Fruit fly (Drosophila melanogaster) whole organism, embryonic: Measurements from ENCODE around the gene CRAT.
A peak's percentile ranks its signal among the peaks of the same experiment; 100 is the strongest.

Experiments
- CG1024 ChIP-seq: fragments of 200-800 bp; sonication (Bioruptor generic); IDR thresholded peaks from 2 replicates; pipeline ENCODE4 v1.3.6; 2022; ENCODE audit warnings: missing biosample characterization, missing genetic modification characterization
- CG10366 ChIP-seq: fragments of 200-800 bp; sonication (Bioruptor generic); IDR thresholded peaks from 2 replicates; pipeline ENCODE4 v1.3.6; 2022; ENCODE audit warnings: missing biosample characterization, missing genetic modification characterization
- CG12104 ChIP-seq: fragments of 200-800 bp; sonication (Bioruptor generic); optimal IDR thresholded peaks from 3 replicates; lab custom pipeline; 2016; ENCODE audit warnings: missing biosample characterization, missing genetic modification characterization
- CG13123 ChIP-seq: fragments of 200-800 bp; sonication (Bioruptor generic); optimal IDR thresholded peaks from 2 replicates; lab custom pipeline; 2016; ENCODE audit warnings: missing biosample characterization, missing genetic modification characterization
- CG14050 ChIP-seq: fragments of 200-800 bp; sonication (Bioruptor generic); IDR thresholded peaks from 3 replicates; pipeline ENCODE4 v1.3.6; 2022; ENCODE audit warnings: missing biosample characterization, missing genetic modification characterization
- CG14860 ChIP-seq: fragments of 200-800 bp; sonication (Bioruptor generic); IDR thresholded peaks from 3 replicates; pipeline ENCODE4 v1.3.6; 2022; ENCODE audit warnings: missing biosample characterization, missing genetic modification characterization; ENCODE audit not compliant: partially characterized antibody
- CG15073 ChIP-seq: fragments of 200-800 bp; sonication (Bioruptor generic); optimal IDR thresholded peaks from 2 replicates; lab custom pipeline; 2016; ENCODE audit warnings: missing biosample characterization, missing genetic modification characterization
- CG1529 ChIP-seq: fragments of 200-800 bp; sonication (Bioruptor generic); optimal IDR thresholded peaks from 3 replicates; lab custom pipeline; 2018; ENCODE audit warnings: missing biosample characterization, missing genetic modification characterization
- CG17359 ChIP-seq: fragments of 200-800 bp; sonication (Bioruptor generic); optimal IDR thresholded peaks from 3 replicates; lab custom pipeline; 2018; ENCODE audit warnings: missing biosample characterization, mild to moderate bottlenecking, missing genetic modification characterization, moderate library complexity
- CG2120 ChIP-seq: fragments of 200-800 bp; sonication (Bioruptor generic); optimal IDR thresholded peaks from 3 replicates; lab custom pipeline; 2016; ENCODE audit warnings: missing biosample characterization, missing genetic modification characterization
- CG2889 ChIP-seq: fragments of 200-800 bp; sonication (Bioruptor generic); IDR thresholded peaks from 3 replicates; pipeline ENCODE4 v1.3.6; 2022; ENCODE audit warnings: missing biosample characterization, missing genetic modification characterization
- CG34376 ChIP-seq: fragments of 200-800 bp; sonication (Bioruptor generic); optimal IDR thresholded peaks from 2 replicates; lab custom pipeline; 2018; ENCODE audit warnings: missing biosample characterization, mild to moderate bottlenecking, missing genetic modification characterization
- CG6254 ChIP-seq: fragments of 200-800 bp; sonication (Bioruptor generic); optimal IDR thresholded peaks from 3 replicates; lab custom pipeline; 2017; ENCODE audit warnings: mild to moderate bottlenecking, missing biosample characterization, missing genetic modification reagents, missing genetic modification characterization
- CG7357 ChIP-seq: fragments of 200-800 bp; sonication (Bioruptor generic); IDR thresholded peaks from 3 replicates; pipeline ENCODE4 v1.3.6; 2022; ENCODE audit warnings: missing biosample characterization, missing genetic modification characterization
- CG9437 ChIP-seq: fragments of 200-800 bp; sonication (Bioruptor generic); optimal IDR thresholded peaks from 2 replicates; lab custom pipeline; 2018; ENCODE audit warnings: missing biosample characterization, mild to moderate bottlenecking, missing genetic modification characterization
- CG9727 ChIP-seq: fragments of 200-800 bp; sonication (Bioruptor generic); optimal IDR thresholded peaks from 3 replicates; lab custom pipeline; 2017; ENCODE audit warnings: missing biosample characterization, mild to moderate bottlenecking, missing genetic modification characterization
- CTCF ChIP-seq: fragments of 200-800 bp; sonication (Bioruptor generic); optimal IDR thresholded peaks from 2 replicates; lab custom pipeline; 2017; ENCODE audit warnings: missing biosample characterization, mild to moderate bottlenecking, missing genetic modification characterization, moderate library complexity
- CkIIα-i1 ChIP-seq: fragments of 200-800 bp; sonication (Bioruptor generic); IDR thresholded peaks from 2 replicates; pipeline ENCODE4 v1.3.6; 2022; ENCODE audit warnings: missing biosample characterization, missing genetic modification characterization
- CoRest ChIP-seq: fragments of 200-800 bp; sonication (Bioruptor generic); optimal IDR thresholded peaks from 3 replicates; lab custom pipeline; 2018; ENCODE audit warnings: missing biosample characterization, mild to moderate bottlenecking, missing genetic modification characterization, moderate library complexity
- D ChIP-seq, 2 experiments: fragments of 200-800 bp in 1 of 2; fragments of >200 bp in 1 of 2; sonication (Bioruptor generic) in 1 of 2; optimal IDR thresholded peaks; 2 replicates in 1 of 2; 3 replicates in 1 of 2; lab custom pipeline; 2017; ENCODE audit warnings: mild to moderate bottlenecking in 1 of 2, missing biosample characterization in 1 of 2, missing genetic modification characterization in 1 of 2, missing genetic modification reagents in 1 of 2
- Deaf1 ChIP-seq: fragments of 200-800 bp; optimal IDR thresholded peaks from 3 replicates; lab custom pipeline; 2019; ENCODE audit warnings: missing biosample characterization, mild to moderate bottlenecking, missing genetic modification characterization, moderate library complexity
- Dip2 ChIP-seq: fragments of 200-800 bp; sonication (Bioruptor generic); IDR thresholded peaks from 2 replicates; pipeline ENCODE4 v1.3.6; 2022; ENCODE audit warnings: missing biosample characterization, missing genetic modification characterization
- Eip74EF ChIP-seq, 2 experiments: fragments of 200-800 bp in 1 of 2; fragments of >200 bp in 1 of 2; sonication (Bioruptor generic) in 1 of 2; optimal IDR thresholded peaks; 2 replicates each; lab custom pipeline; 2017 to 2019; ENCODE audit warnings: missing biosample characterization in 2 of 2, missing genetic modification characterization in 2 of 2, mild to moderate bottlenecking in 1 of 2, moderate library complexity in 1 of 2
- Ets97D ChIP-seq: fragments of 200-800 bp; sonication (Bioruptor generic); optimal IDR thresholded peaks from 3 replicates; lab custom pipeline; 2016; ENCODE audit warnings: missing biosample characterization, missing genetic modification characterization
- Hmx ChIP-seq: fragments of 200-800 bp; sonication (Bioruptor generic); optimal IDR thresholded peaks from 2 replicates; lab custom pipeline; 2016; ENCODE audit warnings: missing biosample characterization, missing genetic modification characterization
- Lhr ChIP-seq: fragments of 200-800 bp; sonication (Bioruptor generic); optimal IDR thresholded peaks from 3 replicates; lab custom pipeline; 2017; ENCODE audit warnings: mild to moderate bottlenecking, missing biosample characterization, missing genetic modification reagents, missing genetic modification characterization
- Lim3 ChIP-seq: fragments of 200-800 bp; sonication (Bioruptor generic); IDR thresholded peaks from 2 replicates; pipeline ENCODE4 v1.3.6; 2022; ENCODE audit warnings: missing biosample characterization, missing genetic modification characterization
- Med ChIP-seq: fragments of 200-800 bp; sonication (Bioruptor generic); peaks from one replicate; lab custom pipeline; 2016; ENCODE audit warnings: missing biosample characterization, missing genetic modification characterization, mild to moderate bottlenecking, inconsistent platforms, moderate library complexity
- Myb ChIP-seq: fragments of 200-800 bp; sonication (Bioruptor generic); optimal IDR thresholded peaks from 2 replicates; lab custom pipeline; 2016; ENCODE audit warnings: missing biosample characterization, missing genetic modification characterization
- Nf-YB ChIP-seq: fragments of 200-800 bp; sonication (Bioruptor generic); optimal IDR thresholded peaks from 3 replicates; lab custom pipeline; 2019; ENCODE audit warnings: missing biosample characterization, mild to moderate bottlenecking, missing genetic modification characterization, moderate library complexity
- Sox100B ChIP-seq: fragments of 200-800 bp; sonication (Bioruptor generic); optimal IDR thresholded peaks from 3 replicates; lab custom pipeline; 2018; ENCODE audit warnings: missing biosample characterization, mild to moderate bottlenecking, missing genetic modification characterization
- Taf1 ChIP-seq: fragments of 200-800 bp; sonication (Bioruptor generic); IDR thresholded peaks from 2 replicates; pipeline ENCODE4 v1.3.6; 2022; ENCODE audit warnings: missing biosample characterization, missing genetic modification characterization
- amos ChIP-seq: fragments of 200-800 bp; sonication (Bioruptor generic); IDR thresholded peaks from 2 replicates; pipeline ENCODE4 v1.3.6; 2022; ENCODE audit warnings: missing biosample characterization, missing genetic modification characterization; ENCODE audit not compliant: partially characterized antibody
- ara ChIP-seq: fragments of 200-800 bp; sonication (Bioruptor generic); IDR thresholded peaks from 2 replicates; pipeline ENCODE4 v1.3.6; 2022; ENCODE audit warnings: missing biosample characterization, missing genetic modification characterization
- bab2 ChIP-seq: fragments of 200-800 bp; sonication (Bioruptor generic); optimal IDR thresholded peaks from 2 replicates; lab custom pipeline; 2016; ENCODE audit warnings: missing biosample characterization, missing genetic modification characterization
- chif ChIP-seq, 2 experiments: fragments of 200-800 bp; sonication (Bioruptor generic); optimal IDR thresholded peaks; 3 replicates each; lab custom pipeline; 2016; ENCODE audit warnings: missing biosample characterization in 2 of 2, missing genetic modification characterization in 2 of 2
- chm ChIP-seq: fragments of 200-800 bp; sonication (Bioruptor generic); IDR thresholded peaks from 2 replicates; pipeline ENCODE4 v1.3.6; 2022; ENCODE audit warnings: missing biosample characterization, missing genetic modification characterization
- da ChIP-seq: fragments of 200-800 bp; sonication (Bioruptor generic); optimal IDR thresholded peaks from 2 replicates; lab custom pipeline; 2016; ENCODE audit warnings: missing biosample characterization, missing genetic modification characterization
- dmrt11E ChIP-seq: fragments of 200-800 bp; sonication (Bioruptor generic); optimal IDR thresholded peaks from 3 replicates; lab custom pipeline; 2018; ENCODE audit warnings: missing biosample characterization, mild to moderate bottlenecking, missing genetic modification characterization, moderate library complexity
- gfzf ChIP-seq: fragments of 200-800 bp; sonication (Bioruptor generic); optimal IDR thresholded peaks from 2 replicates; lab custom pipeline; 2016; ENCODE audit warnings: missing biosample characterization, mild to moderate bottlenecking, missing genetic modification characterization, moderate library complexity
- gsb-n ChIP-seq: fragments of 200-800 bp; sonication (Bioruptor generic); optimal IDR thresholded peaks from 3 replicates; lab custom pipeline; 2018; ENCODE audit warnings: missing biosample characterization, mild to moderate bottlenecking, missing genetic modification characterization
- h ChIP-seq: fragments of >200 bp; optimal IDR thresholded peaks from 2 replicates; lab custom pipeline; 2017
- lab ChIP-seq: fragments of 200-800 bp; sonication (Bioruptor generic); optimal IDR thresholded peaks from 3 replicates; lab custom pipeline; 2017; ENCODE audit warnings: missing biosample characterization, missing genetic modification characterization, mild to moderate bottlenecking, moderate library complexity, missing genetic modification reagents
- odd ChIP-seq: fragments of 200-800 bp; sonication (Bioruptor generic); optimal IDR thresholded peaks from 2 replicates; lab custom pipeline; 2017; ENCODE audit warnings: missing biosample characterization, mild to moderate bottlenecking, missing genetic modification characterization
- pita ChIP-seq: fragments of 200-800 bp; sonication (Bioruptor generic); optimal IDR thresholded peaks from 2 replicates; lab custom pipeline; 2017; ENCODE audit warnings: missing biosample characterization, mild to moderate bottlenecking, missing genetic modification characterization
- pnt ChIP-seq: fragments of 200-800 bp; sonication (Bioruptor generic); optimal IDR thresholded peaks from 3 replicates; lab custom pipeline; 2016; ENCODE audit warnings: missing biosample characterization, missing genetic modification characterization
- ro ChIP-seq: fragments of 200-800 bp; sonication (Bioruptor generic); IDR thresholded peaks from 2 replicates; pipeline ENCODE4 v1.3.6; 2022; ENCODE audit warnings: missing biosample characterization, missing genetic modification characterization
- so ChIP-seq: fragments of 200-800 bp; sonication (Bioruptor generic); IDR thresholded peaks from 3 replicates; pipeline ENCODE4 v1.3.6; 2022; ENCODE audit warnings: missing biosample characterization, missing genetic modification characterization
- sr ChIP-seq: fragments of 200-800 bp; sonication (Bioruptor generic); IDR thresholded peaks from 3 replicates; pipeline ENCODE4 v1.3.6; 2022; ENCODE audit warnings: missing biosample characterization, missing genetic modification characterization
- ssp ChIP-seq: fragments of 200-800 bp; sonication (Bioruptor generic); IDR thresholded peaks from 2 replicates; pipeline ENCODE4 v1.3.6; 2022; ENCODE audit warnings: missing biosample characterization, missing genetic modification characterization
- sug ChIP-seq: fragments of 200-800 bp; optimal IDR thresholded peaks from 2 replicates; lab custom pipeline; 2019; ENCODE audit warnings: missing biosample characterization, mild to moderate bottlenecking, missing genetic modification characterization, moderate library complexity

The CRAT gene

DNA sequence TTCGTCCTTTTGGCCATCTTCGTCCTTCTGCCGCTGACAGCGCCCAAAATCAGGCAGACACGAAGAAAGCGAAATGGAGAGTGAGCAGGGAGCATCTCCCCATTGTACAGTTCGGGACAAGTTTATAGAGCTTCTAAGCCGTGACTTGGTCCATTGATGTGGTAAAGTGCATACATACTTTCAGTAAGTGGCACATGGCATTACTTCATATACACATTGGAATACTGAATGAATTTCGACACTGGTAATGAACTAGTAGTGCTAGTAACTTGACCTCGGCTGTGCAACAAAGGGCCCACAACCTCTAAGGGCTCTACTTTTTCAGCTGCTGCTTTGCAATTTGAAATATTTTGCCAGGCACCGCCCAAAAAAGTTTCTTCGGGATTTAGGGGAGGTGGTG lies 40.4 kb upstream of the CRAT start (continued):
- TF ChIP-seq Med (GFP tag; lab: Kevin White, UChicago) (peak; percentile 98), gfzf (GFP tag; lab: Kevin White, UChicago) (no peak), ssp (GFP tag; lab: Robert Waterston, UW) (0 out of 2 replicates have a peak, but pooled peaks have one; percentile 48), da (GFP tag; lab: Kevin White, UChicago) (no peak), ro (GFP tag; lab: Robert Waterston, UW) (peak; percentile 40; the same call in 1 of the 2 replicates), Eip74EF (GFP tag; optimal IDR thresholded peaks at IDR 0.05; lab: Kevin White, UChicago) (peak in 1 of 2 experiments; percentile 18), CG1529 (GFP tag; lab: Kevin White, UChicago) (no peak), sug (tag; lab: Kevin White, UChicago) (peak; percentile 45), dmrt11E (tag; lab: Kevin White, UChicago) (peak; percentile 16), CG13123 (GFP tag; lab: Kevin White, UChicago) (no peak), CG12104 (GFP tag; lab: Kevin White, UChicago) (peak; percentile 24), ara (GFP tag; lab: Robert Waterston, UW) (peak; percentile 70; the same call in 1 of the 2 replicates), CG14050 (GFP tag; lab: Robert Waterston, UW) (peak; percentile 56; the same call in 2 of the 3 replicates), Sox100B (GFP tag; lab: Kevin White, UChicago) (peak; percentile 35), CG10366 (GFP tag; lab: Robert Waterston, UW) (peak; percentile 81), CG9437 (peak; percentile 28), Deaf1 (peak; percentile 61), sr (GFP tag; lab: Robert Waterston, UW) (peak; percentile 61; the same call in 2 of the 3 replicates), Lim3 (GFP tag; lab: Robert Waterston, UW) (peak; percentile 64), CkIIα-i1 (GFP tag; lab: Robert Waterston, UW) (no peak), CG2120 (GFP tag; lab: Kevin White, UChicago) (peak; percentile 90), pita (no peak), CG6254 (peak; percentile 15), Lhr (no peak), CG17359 (tag; lab: Kevin White, UChicago) (peak; percentile 78), amos (no peak), Hmx (GFP tag; lab: Kevin White, UChicago) (no peak), CG1024 (GFP tag; lab: Robert Waterston, UW) (peak; percentile 57; the same call in 1 of the 2 replicates), CG7357 (peak; percentile 79), CoRest (peak; percentile 68), CG34376 (GFP tag; lab: Kevin White, UChicago) (peak; percentile 72), Nf-YB (GFP tag; lab: Kevin White, UChicago) (peak; percentile 33), gsb-n (peak; percentile 3), CG15073 (GFP tag; lab: Kevin White, UChicago) (no peak), chm (GFP tag; lab: Robert Waterston, UW) (peak; percentile 86), h (lab: Kevin White, UChicago) (no peak), CG9727 (peak; percentile 74), Taf1 (peak; percentile 73), Ets97D (GFP tag; lab: Kevin White, UChicago) (peak; percentile 22), odd (GFP tag; lab: Kevin White, UChicago) (peak; percentile 34), CG2889 (GFP tag; lab: Robert Waterston, UW) (peak; percentile 68; the same call in 1 of the 3 replicates), chif (GFP tag; optimal IDR thresholded peaks at IDR 0.05; lab: Kevin White, UChicago) (peak; percentile 29 to 35), so (GFP tag; lab: Robert Waterston, UW) (peak; percentile 66; the same call in 1 of the 3 replicates), Myb (GFP tag; lab: Kevin White, UChicago) (peak; percentile 55), lab (GFP tag; lab: Kevin White, UChicago) (peak; percentile 93), D (optimal IDR thresholded peaks at IDR 0.05; lab: Kevin White, UChicago) (no peak), D (GFP tag; optimal IDR thresholded peaks at IDR 0.05; lab: Kevin White, UChicago) (peak; percentile 45), pnt (GFP tag; lab: Kevin White, UChicago) (peak; percentile 70), bab2 (GFP tag; lab: Kevin White, UChicago) (peak; percentile 67), CTCF (no peak), CG14860 (GFP tag; lab: Robert Waterston, UW) (no peak), Dip2 (GFP tag; lab: Robert Waterston, UW) (no peak)
